Worm (Caenorhabditis elegans): ENCODE results near the gene F56D6.9.

F56D6.9 gene

DNA sequence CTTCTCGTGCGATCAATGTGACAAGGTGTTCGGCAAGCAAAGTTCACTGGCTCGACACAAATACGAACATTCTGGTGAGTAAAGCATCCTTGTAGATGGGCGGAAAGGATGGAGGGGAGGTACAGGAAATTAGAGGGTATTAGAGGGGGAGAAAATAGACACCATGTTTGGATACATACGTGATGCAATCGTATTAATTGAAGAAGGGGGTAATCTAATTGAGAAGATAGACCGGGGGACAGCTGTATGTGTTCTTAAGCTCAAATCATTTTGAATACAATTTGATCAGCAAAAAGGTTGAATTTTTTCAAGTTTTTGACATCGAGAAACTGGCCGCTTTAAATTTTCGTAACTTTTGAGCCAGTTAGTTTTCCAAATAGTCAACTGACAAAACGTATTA lies 31.7 kb upstream of the F56D6.9 start:
- TF ChIP-seq mep-1 (tag; optimal IDR thresholded peaks at IDR 0.05), result no peak
- TF ChIP-seq lin-15B (tag; optimal IDR thresholded peaks at IDR 0.05), result no peak
- no peak for TF ChIP-seq lin-35 (GFP tag; optimal IDR thresholded peaks at IDR 0.05)

DNA sequence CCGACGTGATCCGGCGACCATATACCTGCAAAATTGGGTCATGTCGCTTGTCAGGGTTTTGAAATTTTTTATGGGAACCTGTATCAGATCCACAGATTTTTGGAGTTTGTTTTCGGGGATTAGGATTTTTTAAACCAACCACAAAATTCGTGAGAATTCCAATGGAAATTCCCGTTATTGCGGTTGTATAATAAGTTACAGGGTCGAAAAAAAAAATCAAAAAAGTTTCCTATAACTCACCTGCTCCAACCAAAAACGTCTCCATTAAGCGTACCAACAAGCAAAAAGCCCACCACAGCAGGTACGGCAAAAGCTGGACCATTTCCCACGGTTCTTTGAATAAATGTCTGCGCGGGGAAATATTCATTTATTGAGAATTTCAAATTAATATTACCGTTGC lies 29.2 kb upstream of the F56D6.9 start:
- TF ChIP-seq efl-1 (optimal IDR thresholded peaks at IDR 0.05) (no peak), efl-1 (GFP tag; optimal IDR thresholded peaks at IDR 0.05 in 1 of 2) (peak in 1 of 2 experiments; percentile 50), nhr-19 (GFP tag; conservative IDR thresholded peaks at IDR 0.05) (no peak)

DNA sequence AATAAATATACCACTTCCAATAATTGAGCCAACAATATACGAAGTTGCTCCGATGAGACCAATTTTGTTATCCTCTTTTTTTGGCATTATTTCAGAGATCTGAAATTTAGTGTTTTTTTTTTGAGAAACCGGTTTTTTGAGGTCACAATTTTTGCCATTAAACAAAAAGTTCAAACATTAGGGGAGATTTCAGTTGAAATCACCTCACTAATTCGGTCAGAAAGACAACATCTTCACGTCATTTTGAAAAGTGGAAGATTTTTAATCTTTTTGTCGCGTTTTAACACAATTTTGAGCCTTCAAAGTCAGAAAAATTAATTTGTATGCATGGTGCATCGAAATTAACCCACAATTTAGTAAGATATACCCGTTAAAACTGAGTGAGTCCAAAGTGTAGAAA lies 27.2 kb upstream of the F56D6.9 start, which contains the start of gene aat-8:
TSS of gene aat-8 (minus strand) at position 101 of the 400 bp plus-strand sequence.
- TF ChIP-seq F16B12.6 (tag; optimal IDR thresholded peaks at IDR 0.05) (no peak), nhr-85 (tag) (peak; percentile 12)

DNA sequence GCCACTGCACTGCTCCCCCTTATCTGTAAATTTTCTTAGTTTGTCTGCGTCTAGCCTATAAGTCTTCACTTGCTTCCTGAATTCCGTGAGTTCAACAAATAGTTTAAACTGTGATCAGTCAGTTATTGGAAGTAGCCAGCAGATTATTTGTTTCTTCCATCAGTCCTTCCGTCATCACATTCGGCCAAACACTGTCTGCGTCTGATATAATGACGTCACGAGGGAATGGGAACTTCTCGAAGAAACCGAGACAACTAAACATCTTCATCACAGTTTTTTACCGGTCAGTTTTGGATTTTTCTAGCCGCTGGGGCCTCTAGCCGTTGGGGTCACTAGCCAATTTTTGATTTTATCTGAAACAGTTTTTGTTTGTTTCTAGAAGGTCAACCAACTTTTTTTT lies 26.1 kb upstream of the F56D6.9 start:
- no peak for TF ChIP-seq nhr-47 (tag; optimal IDR thresholded peaks at IDR 0.05)
- peak; percentile 21 for TF ChIP-seq elt-2 (tag; optimal IDR thresholded peaks at IDR 0.05)
- no peak for TF ChIP-seq nhr-90 (tag; optimal IDR thresholded peaks at IDR 0.05; ENCODE audit: poor library complexity)
- TF ChIP-seq hpl-2 (GFP tag; optimal IDR thresholded peaks at IDR 0.05), result no peak
- peak; percentile 16 for TF ChIP-seq lin-14 (GFP tag; optimal IDR thresholded peaks at IDR 0.05)
- TF ChIP-seq mef-2 (tag; optimal IDR thresholded peaks at IDR 0.05), result no peak
- TF ChIP-seq efl-1 (optimal IDR thresholded peaks at IDR 0.05), result no peak
- TF ChIP-seq efl-1 (GFP tag; optimal IDR thresholded peaks at IDR 0.05 in 1 of 2), result peak in 1 of 2 experiments; percentile 68
- peak in 1 of 2 experiments; percentile 50 for TF ChIP-seq lin-35 (GFP tag; optimal IDR thresholded peaks at IDR 0.05)
- no peak for TF ChIP-seq egl-13 (tag; optimal IDR thresholded peaks at IDR 0.05)
- no peak for TF ChIP-seq nhr-19 (GFP tag; conservative IDR thresholded peaks at IDR 0.05)
- TF ChIP-seq ceh-63 (GFP tag; optimal IDR thresholded peaks at IDR 0.05), result no peak
- TF ChIP-seq blmp-1 (tag; optimal IDR thresholded peaks at IDR 0.05), result peak; percentile 71
- no peak for TF ChIP-seq dpl-1 (GFP tag; optimal IDR thresholded peaks at IDR 0.05)
- peak; percentile 30 for TF ChIP-seq snu-23 (GFP tag; optimal IDR thresholded peaks at IDR 0.05)
- TF ChIP-seq nhr-71 (tag; optimal IDR thresholded peaks at IDR 0.05), result peak; percentile 18
- TF ChIP-seq nhr-76 (tag; optimal IDR thresholded peaks at IDR 0.05), result no peak
- TF ChIP-seq mep-1 (tag; optimal IDR thresholded peaks at IDR 0.05), result no peak
- no peak for TF ChIP-seq fos-1 (tag; optimal IDR thresholded peaks at IDR 0.05)
- peak; percentile 80 for TF ChIP-seq nhr-85 (tag)
- TF ChIP-seq elt-3 (tag; optimal IDR thresholded peaks at IDR 0.05), result peak in 1 of 6 experiments; percentile 55
- peak; percentile 19 for TF ChIP-seq nhr-20 (tag; optimal IDR thresholded peaks at IDR 0.05)

DNA sequence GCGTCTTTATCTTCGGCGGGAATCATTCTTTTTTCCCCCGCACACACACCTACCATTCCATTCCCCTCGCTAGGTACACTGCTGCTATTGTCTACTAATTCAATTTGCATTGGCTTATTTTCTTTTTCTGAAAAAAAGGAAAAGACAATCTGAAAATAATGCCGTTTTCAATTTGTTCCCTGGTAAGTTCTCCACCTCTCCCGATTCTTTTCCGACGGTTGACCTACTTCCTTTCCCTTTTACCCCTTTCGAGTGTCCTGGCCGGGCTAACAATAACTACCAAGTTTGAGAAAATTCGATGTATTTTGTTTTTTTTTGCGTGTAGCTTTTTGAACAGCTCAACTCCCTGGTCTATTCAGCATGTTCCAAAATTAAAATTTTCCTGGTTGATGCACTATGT lies 24.9 kb upstream of the F56D6.9 start, which contains the start of gene F37C4.4:
TSS of gene F37C4.4 (plus strand) at position 58 of the 400 bp plus-strand sequence.
- TF ChIP-seq ces-1 (GFP tag; optimal IDR thresholded peaks at IDR 0.05), result no peak
- no peak for TF ChIP-seq nhr-71 (tag; optimal IDR thresholded peaks at IDR 0.05)
- TF ChIP-seq blmp-1 (tag; optimal IDR thresholded peaks at IDR 0.05), result peak; percentile 82
- TF ChIP-seq efl-1 (optimal IDR thresholded peaks at IDR 0.05), result no peak
- TF ChIP-seq efl-1 (GFP tag; optimal IDR thresholded peaks at IDR 0.05 in 1 of 2), result peak in 1 of 2 experiments; percentile 83

DNA sequence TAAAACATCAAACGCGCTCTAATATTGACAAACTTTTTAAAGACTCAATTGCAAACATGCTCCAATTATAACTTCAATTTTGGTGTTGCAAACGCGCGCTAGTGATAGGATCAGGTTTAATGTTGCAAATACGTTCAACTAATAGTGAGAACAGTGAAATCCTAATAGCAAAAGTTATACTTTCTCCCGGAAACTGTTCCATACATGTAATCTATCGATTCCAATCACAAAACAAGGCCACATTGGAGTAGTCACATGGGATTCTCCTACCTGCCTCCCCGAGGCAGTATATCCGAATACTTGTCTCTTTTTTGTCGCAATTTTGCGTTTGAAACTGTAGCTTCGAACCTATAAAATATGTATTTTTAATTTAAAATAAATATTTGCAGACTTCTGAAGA lies 22.3 kb upstream of the F56D6.9 start:
- TF ChIP-seq nhr-71 (tag; optimal IDR thresholded peaks at IDR 0.05), result no peak
- TF ChIP-seq nhr-85 (tag), result peak; percentile 46
- TF ChIP-seq blmp-1 (tag; optimal IDR thresholded peaks at IDR 0.05), result peak; percentile 93

DNA sequence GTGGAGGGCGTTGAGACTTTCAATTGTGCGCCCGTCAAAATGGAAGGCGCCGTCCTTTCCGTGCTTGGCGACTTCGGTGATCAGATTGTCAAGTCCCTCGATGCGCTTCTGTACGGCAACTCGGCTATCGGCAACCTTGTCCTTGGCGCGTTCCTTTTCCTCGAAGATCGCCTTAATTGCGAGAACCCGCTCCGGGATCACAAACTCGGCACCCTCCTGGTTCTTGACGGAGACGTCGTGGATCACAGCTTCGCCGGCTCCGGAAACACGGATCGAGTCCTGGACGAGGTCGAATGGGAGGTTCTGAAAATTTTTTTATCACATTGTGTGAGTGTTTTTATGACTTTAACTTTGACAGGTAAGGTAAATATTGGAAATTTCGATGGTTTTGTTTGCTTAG lies 18.9 kb upstream of the F56D6.9 start:
- TF ChIP-seq nhr-90 (tag; optimal IDR thresholded peaks at IDR 0.05; ENCODE audit: poor library complexity) (no peak), ztf-4 (tag; optimal IDR thresholded peaks at IDR 0.05) (no peak), ceh-90 (tag; optimal IDR thresholded peaks at IDR 0.05) (no peak), nhr-84 (tag; optimal IDR thresholded peaks at IDR 0.05) (no peak), ceh-63 (GFP tag; optimal IDR thresholded peaks at IDR 0.05) (no peak), elt-3 (tag; optimal IDR thresholded peaks at IDR 0.05) (no peak), fos-1 (tag; optimal IDR thresholded peaks at IDR 0.05) (no peak), nhr-19 (GFP tag; conservative IDR thresholded peaks at IDR 0.05) (no peak), elt-2 (tag; optimal IDR thresholded peaks at IDR 0.05) (no peak), lin-13 (GFP tag; optimal IDR thresholded peaks at IDR 0.05) (no peak), C34B4.2 (tag; optimal IDR thresholded peaks at IDR 0.05) (no peak), hlh-4 (tag; optimal IDR thresholded peaks at IDR 0.05) (no peak), blmp-1 (tag; optimal IDR thresholded peaks at IDR 0.05) (no peak), egl-27 (tag; optimal IDR thresholded peaks at IDR 0.05) (no peak), lin-39 (tag; optimal IDR thresholded peaks at IDR 0.05) (no peak), skn-1 (tag; optimal IDR thresholded peaks at IDR 0.05) (no peak), swsn-7 (tag; optimal IDR thresholded peaks at IDR 0.05) (no peak), efl-3 (GFP tag; optimal IDR thresholded peaks at IDR 0.05) (no peak)

Measured in whole organism, L1 larva.